Fruit fly (Drosophila melanogaster): ENCODE measurements around the gene kon.
A peak's percentile ranks its signal among the peaks of the same experiment; 100 is the strongest.

Gene kon

DNA sequence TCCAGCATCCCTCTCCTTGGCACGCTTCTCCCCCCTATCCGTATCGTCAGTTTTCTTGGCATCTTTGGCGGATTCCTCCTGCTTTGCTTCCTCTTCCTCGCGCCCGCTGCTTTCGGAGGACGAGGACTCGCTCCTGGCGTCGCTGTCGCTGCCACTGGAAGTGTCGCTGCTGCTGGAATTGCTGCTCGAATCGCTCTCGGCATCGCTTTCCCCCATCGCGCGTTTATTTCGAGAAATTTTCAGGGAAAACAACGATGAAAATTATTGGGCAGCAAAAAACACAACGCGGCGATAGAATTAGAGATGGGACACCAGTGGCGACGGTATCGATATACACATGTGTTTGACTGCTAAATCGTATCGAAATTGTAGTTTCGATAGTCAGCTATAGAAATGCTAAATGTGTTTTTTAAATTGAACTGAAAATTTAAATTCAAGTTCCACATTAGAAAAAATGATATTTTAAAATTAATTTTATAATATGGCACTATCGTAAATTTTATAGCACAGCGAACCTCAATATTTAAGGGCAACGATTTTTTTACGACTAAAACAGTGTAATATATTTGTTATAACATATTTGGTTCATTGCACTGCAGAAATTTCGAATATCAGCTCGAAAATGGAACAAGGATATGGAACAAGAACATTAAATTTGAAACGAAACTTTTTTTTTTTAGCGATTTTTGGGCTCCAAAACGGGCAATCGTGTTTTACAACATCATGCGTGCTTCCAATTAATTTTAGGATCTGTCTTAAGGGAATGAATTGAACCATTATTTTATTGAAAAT lies 54.9 kb downstream of the kon start, which contains the start of gene ncm (continued):
- TF ChIP-seq nau (GFP tag; optimal IDR thresholded peaks at IDR 0.05): no peak
- no peak for TF ChIP-seq sqz (GFP tag; optimal IDR thresholded peaks at IDR 0.05)
- TF ChIP-seq ERR (GFP tag; optimal IDR thresholded peaks at IDR 0.05): no peak
- 0 out of 2 replicates have a peak, but pooled peaks have one; percentile 37 for TF ChIP-seq Rfx (GFP tag; IDR thresholded peaks at IDR 0.05)
- TF ChIP-seq Stat92E (GFP tag; optimal IDR thresholded peaks at IDR 0.05): peak in 1 of 3 experiments; percentile 36
- TF ChIP-seq CG9437 (GFP tag; optimal IDR thresholded peaks at IDR 0.05): no peak
- TF ChIP-seq CG17802 (tag; optimal IDR thresholded peaks at IDR 0.05): no peak
- TF ChIP-seq CG17328 (GFP tag; IDR thresholded peaks at IDR 0.05): no peak
- no peak for TF ChIP-seq scrt (GFP tag; optimal IDR thresholded peaks at IDR 0.05)
- TF ChIP-seq fru (optimal IDR thresholded peaks at IDR 0.05): no peak
- no peak for TF ChIP-seq CG31224 (GFP tag; IDR thresholded peaks at IDR 0.05)
- TF ChIP-seq unpg (GFP tag; optimal IDR thresholded peaks at IDR 0.05): no peak
- TF ChIP-seq wor (GFP tag; IDR thresholded peaks at IDR 0.05): no peak
- peak; percentile 8 for TF ChIP-seq CG8290 (GFP tag; optimal IDR thresholded peaks at IDR 0.05)
- TF ChIP-seq CG8290 (tag; optimal IDR thresholded peaks at IDR 0.05): peak in 1 of 2 experiments; percentile 12
- no peak for TF ChIP-seq stc (GFP tag; IDR thresholded peaks at IDR 0.05)
- no peak for TF ChIP-seq tap (tag; optimal IDR thresholded peaks at IDR 0.05)
- TF ChIP-seq Dip3 (GFP tag; optimal IDR thresholded peaks at IDR 0.05): no peak
- peak; percentile 54 for TF ChIP-seq trem (tag; optimal IDR thresholded peaks at IDR 0.05)
- TF ChIP-seq otp (GFP tag; IDR thresholded peaks at IDR 0.05): no peak
- TF ChIP-seq Hr39 (optimal IDR thresholded peaks at IDR 0.05): no peak
- TF ChIP-seq Nf-YB (GFP tag; optimal IDR thresholded peaks at IDR 0.05): no peak
- no peak for TF ChIP-seq CG12071 (GFP tag; optimal IDR thresholded peaks at IDR 0.05)
- no peak for TF ChIP-seq Sox100B (GFP tag; optimal IDR thresholded peaks at IDR 0.05)
- TF ChIP-seq vnd (GFP tag; IDR thresholded peaks at IDR 0.05; ENCODE audit: partially characterized antibody): peak; percentile 80
- TF ChIP-seq NK7.1 (GFP tag; optimal IDR thresholded peaks at IDR 0.05): no peak
- no peak for TF ChIP-seq CG8359 (GFP tag; optimal IDR thresholded peaks at IDR 0.05; ENCODE audit: borderline replicate concordance)
- no peak for TF ChIP-seq h (optimal IDR thresholded peaks at IDR 0.05)
- TF ChIP-seq gcm (GFP tag; optimal IDR thresholded peaks at IDR 0.05): no peak
- TF ChIP-seq Asciz (GFP tag; optimal IDR thresholded peaks at IDR 0.05): no peak
- TF ChIP-seq H15 (GFP tag; IDR thresholded peaks at IDR 0.05): no peak
- no peak for TF ChIP-seq CG4854 (GFP tag; optimal IDR thresholded peaks at IDR 0.05)
- peak; percentile 10 for TF ChIP-seq CG17829 (tag; optimal IDR thresholded peaks at IDR 0.05)
- TF ChIP-seq Sry-β (GFP tag; optimal IDR thresholded peaks at IDR 0.05): peak; percentile 82
- TF ChIP-seq ap (GFP tag; IDR thresholded peaks at IDR 0.05): no peak
- no peak for TF ChIP-seq cwo (GFP tag; optimal IDR thresholded peaks at IDR 0.05)
- peak; percentile 55 for TF ChIP-seq YL-1 (GFP tag; optimal IDR thresholded peaks at IDR 0.05)
- TF ChIP-seq CG10274 (GFP tag; optimal IDR thresholded peaks at IDR 0.05): no peak
- no peak for TF ChIP-seq ac (GFP tag; optimal IDR thresholded peaks at IDR 0.05)
- TF ChIP-seq CG11398 (GFP tag; optimal IDR thresholded peaks at IDR 0.05): no peak
- TF ChIP-seq nom (GFP tag; optimal IDR thresholded peaks at IDR 0.05): no peak
- TF ChIP-seq HmgD (GFP tag; optimal IDR thresholded peaks at IDR 0.05): no peak
- no peak for TF ChIP-seq lov (optimal IDR thresholded peaks at IDR 0.05)
- no peak for TF ChIP-seq lov (GFP tag; IDR thresholded peaks at IDR 0.05)
- peak; percentile 77 for TF ChIP-seq CG2116 (GFP tag; optimal IDR thresholded peaks at IDR 0.05)
- no peak for TF ChIP-seq CG32767 (GFP tag; IDR thresholded peaks at IDR 0.05)
- no peak for TF ChIP-seq prd (optimal IDR thresholded peaks at IDR 0.05)
- no peak for TF ChIP-seq prd (GFP tag; IDR thresholded peaks at IDR 0.05)
- no peak for TF ChIP-seq sim (GFP tag; IDR thresholded peaks at IDR 0.05)
- peak; percentile 53 for TF ChIP-seq CG12659 (GFP tag; optimal IDR thresholded peaks at IDR 0.05)
- TF ChIP-seq CG4820 (GFP tag; optimal IDR thresholded peaks at IDR 0.05): no peak
